Fruit fly (Drosophila melanogaster): ENCODE results near the gene CG33093.
A peak's percentile ranks its signal among the peaks of the same experiment; 100 is the strongest.

The CG33093 gene

dm6 chr3R:22491088-22491879, 40.4 kb downstream of the CG33093 start, which contains the start of the genes CCT1 and tHMG1:
Gene CCT1 (minus strand): TSS chr3R:22491439.
Gene tHMG1 (plus strand): TSS chr3R:22491829.
- TF ChIP-seq CG17801 (GFP tag; optimal IDR thresholded peaks at IDR 0.05; ENCODE audit: partially characterized antibody), result peak; percentile 65

DNA sequence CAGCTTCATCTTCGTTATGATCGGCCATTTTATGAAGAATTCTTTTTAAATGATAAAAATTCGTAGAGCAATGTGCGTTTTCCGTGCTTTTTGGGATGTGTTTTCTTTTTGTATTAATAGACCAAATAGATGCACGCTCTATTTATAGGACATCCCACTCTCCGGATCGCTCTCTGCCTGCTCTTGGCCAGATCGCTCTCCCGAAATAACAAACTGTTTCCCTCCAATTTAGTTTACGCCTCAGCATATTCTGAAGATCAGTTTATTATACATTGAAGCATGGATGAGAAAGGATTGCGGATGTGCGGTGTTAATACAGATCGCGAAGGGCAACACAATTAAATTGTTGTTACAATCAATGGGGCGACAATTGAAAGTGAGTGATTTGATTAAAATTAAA, 42.9 kb downstream of the CG33093 start, which contains the start of gene CG5376:
Gene CG5376 (minus strand): TSS at position 101 of the 400 bp plus-strand sequence.
- TF ChIP-seq CG17801 (GFP tag; optimal IDR thresholded peaks at IDR 0.05; ENCODE audit: partially characterized antibody), result no peak

- TF ChIP-seq CG17801 (GFP tag; optimal IDR thresholded peaks at IDR 0.05; ENCODE audit: partially characterized antibody), result peak; percentile 17
These were observed 44.7 kb downstream of the CG33093 start, which contains the start of gene Pfdn5 for dm6 chr3R:22487037-22487492. Gene Pfdn5 (plus strand): TSS chr3R:22487039.

DNA sequence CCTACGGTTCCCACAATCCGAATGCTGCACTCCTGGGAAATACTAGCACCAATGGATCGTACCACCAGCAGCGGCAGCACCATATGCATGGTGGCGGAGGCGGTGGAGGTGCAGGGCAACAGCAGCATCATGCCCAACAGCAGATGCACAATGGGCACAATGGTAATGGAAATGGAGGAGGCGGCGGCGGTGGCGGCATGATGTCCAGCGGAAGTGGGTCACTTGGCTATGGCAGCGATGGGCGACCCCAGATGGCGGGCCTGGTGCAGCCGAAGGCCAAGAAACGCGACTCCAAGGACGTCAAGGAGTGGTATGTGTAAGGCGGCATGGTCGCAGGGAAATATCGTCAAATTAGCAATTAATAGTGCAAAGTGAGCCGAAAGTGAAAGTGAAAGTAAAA, 48.2 kb downstream of the CG33093 start:
- TF ChIP-seq CG17801 (GFP tag; optimal IDR thresholded peaks at IDR 0.05; ENCODE audit: partially characterized antibody), result no peak
